Fruit fly (Drosophila melanogaster): ENCODE results near the gene CG11696.

CG11696 gene

DNA sequence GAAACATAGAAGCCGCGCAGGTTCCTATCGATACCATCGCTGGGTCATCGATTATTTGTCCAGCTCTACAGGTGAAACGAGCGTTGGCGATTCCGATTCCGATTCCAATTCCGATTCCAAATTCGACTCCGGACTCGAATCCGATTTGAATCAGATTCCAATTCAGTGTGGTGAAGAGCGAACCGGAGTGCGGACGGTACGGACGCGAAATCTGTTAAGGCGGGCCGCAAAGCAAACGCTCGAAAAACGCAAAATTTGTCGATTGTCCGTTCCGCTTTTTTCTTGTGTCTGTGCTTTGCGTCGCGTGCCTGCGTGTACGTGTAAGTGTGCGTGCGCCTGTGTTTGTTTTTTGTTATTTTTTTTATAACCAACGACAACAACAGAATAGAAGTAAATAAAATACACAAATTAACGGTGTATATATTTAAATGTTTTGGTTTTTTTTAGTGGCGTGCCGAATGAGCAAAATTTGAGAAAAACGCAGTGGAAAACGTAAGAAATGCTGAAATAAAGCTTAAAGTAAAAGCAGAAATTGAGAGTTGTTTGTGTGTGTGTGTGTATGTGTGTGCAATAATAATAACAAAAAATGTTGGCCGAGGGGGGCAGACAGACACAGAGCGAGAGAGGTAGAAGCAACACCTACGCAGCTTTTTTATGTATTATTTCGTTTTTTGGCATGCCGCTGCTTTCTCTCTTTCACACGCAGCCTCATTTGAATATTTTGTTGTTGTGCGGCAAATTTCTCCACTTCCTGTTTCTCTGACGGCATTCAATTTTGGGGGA lies 48.5 kb downstream of the CG11696 start, which contains the start of gene Ptp10D (continued):
- TF ChIP-seq cg (GFP tag; optimal IDR thresholded peaks at IDR 0.05) (peak; percentile 86), bcd (GFP tag; optimal IDR thresholded peaks at IDR 0.05) (no peak), wek (GFP tag; optimal IDR thresholded peaks at IDR 0.05) (no peak)

DNA sequence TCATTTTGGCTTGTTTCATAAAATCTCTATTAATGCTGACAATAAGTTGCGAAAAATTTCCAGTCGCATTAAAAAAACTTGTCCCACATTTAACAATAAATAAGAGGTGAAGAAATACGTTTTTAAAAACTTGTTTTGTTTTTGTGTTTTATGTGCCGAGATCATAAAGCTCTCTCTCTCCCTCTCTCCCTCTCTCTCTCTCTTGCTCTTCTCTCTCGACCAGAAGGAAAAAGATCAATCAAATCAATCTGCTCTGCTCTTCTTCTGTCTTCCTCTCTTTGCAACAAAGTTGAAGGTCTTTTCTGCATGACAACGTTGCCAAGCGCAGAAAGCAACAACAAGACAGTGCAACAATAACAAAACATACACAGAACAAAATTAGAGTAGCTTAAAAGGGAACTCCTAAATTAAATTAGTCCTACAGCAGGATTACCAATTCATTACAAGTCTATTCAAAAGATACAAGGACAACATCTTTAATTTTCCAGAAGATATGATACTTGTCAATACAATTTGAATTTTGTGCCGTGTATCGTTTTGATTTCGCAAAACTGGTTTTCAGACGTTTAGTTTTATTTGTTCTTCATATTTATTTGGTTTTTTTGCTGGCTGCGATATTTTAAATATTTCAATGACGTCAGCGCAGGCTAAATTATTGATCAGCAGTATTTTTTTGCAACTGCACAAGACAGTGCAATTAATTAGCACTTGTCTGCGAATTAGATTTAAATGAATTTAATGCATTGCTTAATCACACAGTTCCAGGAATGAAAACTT lies 49.3 kb downstream of the CG11696 start:
- peak; percentile 73 for TF ChIP-seq CG17328 (GFP tag; IDR thresholded peaks at IDR 0.05)
- no peak for TF ChIP-seq Sin3A (optimal IDR thresholded peaks at IDR 0.05)
- no peak for TF ChIP-seq bigmax (GFP tag; optimal IDR thresholded peaks at IDR 0.05)
- no peak for TF ChIP-seq abd-A (tag; optimal IDR thresholded peaks at IDR 0.05)
- TF ChIP-seq NK7.1 (GFP tag; optimal IDR thresholded peaks at IDR 0.05): peak; percentile 70
- TF ChIP-seq CrebB (tag; optimal IDR thresholded peaks at IDR 0.05): peak; percentile 50
- peak; percentile 82 for TF ChIP-seq CG13424 (tag; optimal IDR thresholded peaks at IDR 0.05)
- no peak for TF ChIP-seq Hmx (GFP tag; optimal IDR thresholded peaks at IDR 0.05)
- no peak for TF ChIP-seq CG4617 (GFP tag; optimal IDR thresholded peaks at IDR 0.05; ENCODE audit: borderline replicate concordance)
- peak; percentile 28 for TF ChIP-seq ewg (GFP tag; optimal IDR thresholded peaks at IDR 0.05)
- no peak for TF ChIP-seq inv (GFP tag; IDR thresholded peaks at IDR 0.05; ENCODE audit: partially characterized antibody)
- no peak for TF ChIP-seq mld (GFP tag; IDR thresholded peaks at IDR 0.05; ENCODE audit: partially characterized antibody)
- no peak for TF ChIP-seq Neu2 (GFP tag; optimal IDR thresholded peaks at IDR 0.05; ENCODE audit: borderline replicate concordance)
- TF ChIP-seq vvl (GFP tag; IDR thresholded peaks at IDR 0.05): peak; percentile 82
- TF ChIP-seq org-1 (GFP tag; optimal IDR thresholded peaks at IDR 0.05): peak; percentile 65
- peak; percentile 65 for TF ChIP-seq Hmr (GFP tag; optimal IDR thresholded peaks at IDR 0.05)
- TF ChIP-seq tup (GFP tag; optimal IDR thresholded peaks at IDR 0.05): no peak
- TF ChIP-seq Ssrp (tag; optimal IDR thresholded peaks at IDR 0.05): peak; percentile 56
- peak; percentile 81 for TF ChIP-seq dmrt99B (tag; optimal IDR thresholded peaks at IDR 0.05)
- TF ChIP-seq CG10267 (tag; optimal IDR thresholded peaks at IDR 0.05): peak; percentile 44
- no peak for TF ChIP-seq CG3726 (GFP tag; IDR thresholded peaks at IDR 0.05)
- peak; percentile 49 for TF ChIP-seq CG12236 (GFP tag; optimal IDR thresholded peaks at IDR 0.05)
- TF ChIP-seq CG1832 (GFP tag; optimal IDR thresholded peaks at IDR 0.05): no peak
- peak; percentile 53 for TF ChIP-seq Mad (GFP tag; optimal IDR thresholded peaks at IDR 0.05)
- TF ChIP-seq CG31365 (tag; optimal IDR thresholded peaks at IDR 0.05): peak; percentile 42
- no peak for TF ChIP-seq zen (tag; optimal IDR thresholded peaks at IDR 0.05)
- peak; percentile 58 for TF ChIP-seq az2 (GFP tag; optimal IDR thresholded peaks at IDR 0.05)
- TF ChIP-seq Spps (tag; optimal IDR thresholded peaks at IDR 0.05): no peak
- TF ChIP-seq z (GFP tag; IDR thresholded peaks at IDR 0.05): no peak
- TF ChIP-seq CG2116 (GFP tag; optimal IDR thresholded peaks at IDR 0.05): peak; percentile 42
- peak; percentile 60 for TF ChIP-seq slp2 (GFP tag; optimal IDR thresholded peaks at IDR 0.05)
- peak; percentile 82 for TF ChIP-seq NFAT (GFP tag; IDR thresholded peaks at IDR 0.05)
- peak; percentile 62; the same call in 1 of the 2 replicates for TF ChIP-seq MBD-R2 (GFP tag; IDR thresholded peaks at IDR 0.05)
- TF ChIP-seq CG11695 (GFP tag; IDR thresholded peaks at IDR 0.05): peak; percentile 71; the same call in 2 of the 3 replicates
- peak; percentile 65 for TF ChIP-seq ems (GFP tag; optimal IDR thresholded peaks at IDR 0.05)
- TF ChIP-seq H2.0 (GFP tag; IDR thresholded peaks at IDR 0.05): peak; percentile 76
- peak; percentile 54 for TF ChIP-seq CG18476 (GFP tag; optimal IDR thresholded peaks at IDR 0.05)
- TF ChIP-seq CG9609 (GFP tag; optimal IDR thresholded peaks at IDR 0.05): peak; percentile 67
- TF ChIP-seq ken (GFP tag; IDR thresholded peaks at IDR 0.05): peak; percentile 45; the same call in 1 of the 3 replicates
- TF ChIP-seq Rfx (GFP tag; IDR thresholded peaks at IDR 0.05): peak; percentile 87
- TF ChIP-seq Dll (GFP tag; IDR thresholded peaks at IDR 0.05; ENCODE audit: partially characterized antibody): no peak
- peak; percentile 83 for TF ChIP-seq stc (GFP tag; IDR thresholded peaks at IDR 0.05)
- no peak for TF ChIP-seq zen2 (GFP tag; IDR thresholded peaks at IDR 0.05; ENCODE audit: partially characterized antibody)

All from whole organism, embryonic.